Fruit fly (Drosophila melanogaster) whole organism, embryonic: Measurements from ENCODE around the gene CG31445.

Source experiments
- Adf1 ChIP-seq: fragments of 200-800 bp; sonication (Bioruptor generic); IDR thresholded peaks from 2 replicates; pipeline ENCODE4 v1.3.6; 2022; ENCODE audit warnings: missing biosample characterization, missing genetic modification characterization
- Antp ChIP-seq: fragments of 200-800 bp; sonication (Bioruptor generic); optimal IDR thresholded peaks from 3 replicates; lab custom pipeline; 2016; ENCODE audit warnings: missing biosample characterization, missing genetic modification characterization
- CG10654 ChIP-seq: fragments of 200-800 bp; sonication (Bioruptor generic); optimal IDR thresholded peaks from 2 replicates; lab custom pipeline; 2016; ENCODE audit warnings: missing biosample characterization, missing genetic modification characterization
- CG11695 ChIP-seq: fragments of 200-800 bp; sonication (Bioruptor generic); IDR thresholded peaks from 3 replicates; pipeline ENCODE4 v1.3.6; 2022; ENCODE audit warnings: missing biosample characterization, missing genetic modification characterization
- CG13123 ChIP-seq: fragments of 200-800 bp; sonication (Bioruptor generic); optimal IDR thresholded peaks from 2 replicates; lab custom pipeline; 2016; ENCODE audit warnings: missing biosample characterization, missing genetic modification characterization
- CG14965 ChIP-seq: fragments of 200-800 bp; sonication (Bioruptor generic); optimal IDR thresholded peaks from 2 replicates; lab custom pipeline; 2016; ENCODE audit warnings: missing biosample characterization, missing genetic modification characterization, borderline replicate concordance
- CG15514 ChIP-seq: fragments of 200-800 bp; sonication (Bioruptor generic); optimal IDR thresholded peaks from 3 replicates; lab custom pipeline; 2017; ENCODE audit warnings: missing biosample characterization, missing genetic modification characterization, mild to moderate bottlenecking, moderate library complexity, missing genetic modification reagents
- CG1603 ChIP-seq: fragments of 200-800 bp; sonication (Bioruptor generic); optimal IDR thresholded peaks from 2 replicates; lab custom pipeline; 2019; ENCODE audit warnings: missing biosample characterization, mild to moderate bottlenecking, missing genetic modification characterization, moderate library complexity
- CG18476 ChIP-seq: fragments of 200-800 bp; sonication (Bioruptor generic); optimal IDR thresholded peaks from 2 replicates; lab custom pipeline; 2016; ENCODE audit warnings: missing biosample characterization, mild to moderate bottlenecking, missing genetic modification characterization
- CG2678 ChIP-seq: fragments of 200-800 bp; sonication (Bioruptor generic); optimal IDR thresholded peaks from 3 replicates; lab custom pipeline; 2019; ENCODE audit warnings: missing biosample characterization, mild to moderate bottlenecking, missing genetic modification characterization, moderate library complexity
- CG31224 ChIP-seq: fragments of 200-800 bp; sonication (Bioruptor generic); IDR thresholded peaks from 2 replicates; pipeline ENCODE4 v1.3.6; 2022; ENCODE audit warnings: missing biosample characterization, missing genetic modification characterization
- CG31388 ChIP-seq: fragments of 200-800 bp; sonication (Bioruptor generic); optimal IDR thresholded peaks from 2 replicates; lab custom pipeline; 2016; ENCODE audit warnings: missing biosample characterization, missing genetic modification characterization
- CG33557 ChIP-seq: fragments of 200-800 bp; sonication (Bioruptor generic); optimal IDR thresholded peaks from 2 replicates; lab custom pipeline; 2019; ENCODE audit warnings: missing biosample characterization, mild to moderate bottlenecking, missing genetic modification characterization, moderate library complexity
- CG3726 ChIP-seq: fragments of 200-800 bp; sonication (Bioruptor generic); IDR thresholded peaks from 3 replicates; pipeline ENCODE4, ENCODE4 v1.3.6; 2022; ENCODE audit warnings: missing biosample characterization, missing genetic modification characterization
- CG4854 ChIP-seq: fragments of 200-800 bp; sonication (Bioruptor generic); optimal IDR thresholded peaks from 2 replicates; lab custom pipeline; 2016; ENCODE audit warnings: missing biosample characterization, missing genetic modification characterization, inconsistent platforms
- CG7372 ChIP-seq: fragments of 200-800 bp; sonication (Bioruptor generic); IDR thresholded peaks from 2 replicates; pipeline ENCODE4 v1.3.6; 2022; ENCODE audit warnings: missing biosample characterization, missing genetic modification characterization
- CG7745 ChIP-seq: fragments of 200-800 bp; sonication (Bioruptor generic); optimal IDR thresholded peaks from 2 replicates; lab custom pipeline; 2018; ENCODE audit warnings: missing biosample characterization, mild to moderate bottlenecking, missing genetic modification characterization, moderate library complexity
- CG8089 ChIP-seq: fragments of 200-800 bp; sonication (Bioruptor generic); optimal IDR thresholded peaks from 3 replicates; lab custom pipeline; 2016; ENCODE audit warnings: missing biosample characterization, missing genetic modification characterization
- CG8359 ChIP-seq: fragments of 200-800 bp; sonication (Bioruptor generic); optimal IDR thresholded peaks from 2 replicates; lab custom pipeline; 2017; ENCODE audit warnings: missing biosample characterization, mild to moderate bottlenecking, missing genetic modification characterization, borderline replicate concordance
- CG8944 ChIP-seq: fragments of 200-800 bp; sonication (Bioruptor generic); optimal IDR thresholded peaks from 3 replicates; lab custom pipeline; 2016; ENCODE audit warnings: missing biosample characterization, missing genetic modification characterization
- CoRest ChIP-seq: fragments of 200-800 bp; sonication (Bioruptor generic); optimal IDR thresholded peaks from 3 replicates; lab custom pipeline; 2018; ENCODE audit warnings: missing biosample characterization, mild to moderate bottlenecking, missing genetic modification characterization, moderate library complexity
- D19A ChIP-seq: fragments of 200-800 bp; optimal IDR thresholded peaks from 3 replicates; lab custom pipeline; 2019; ENCODE audit warnings: missing biosample characterization, mild to moderate bottlenecking, missing genetic modification characterization, moderate library complexity
- Dek ChIP-seq: fragments of 200-800 bp; sonication (Bioruptor generic); optimal IDR thresholded peaks from 3 replicates; lab custom pipeline; 2019; ENCODE audit warnings: missing biosample characterization, mild to moderate bottlenecking, missing genetic modification characterization, moderate library complexity
- ERR ChIP-seq: fragments of 200-800 bp; sonication (Bioruptor generic); optimal IDR thresholded peaks from 2 replicates; lab custom pipeline; 2016; ENCODE audit warnings: missing biosample characterization, missing genetic modification characterization
- Hr39 ChIP-seq: fragments of >200 bp; optimal IDR thresholded peaks from 2 replicates; lab custom pipeline; 2017
- Hr51 ChIP-seq, 2 experiments: fragments of 200-800 bp; sonication (Bioruptor generic); optimal IDR thresholded peaks; 2 replicates in 1 of 2; 3 replicates in 1 of 2; lab custom pipeline; 2016 to 2018; ENCODE audit warnings: missing biosample characterization in 2 of 2, missing genetic modification characterization in 2 of 2, mild to moderate bottlenecking in 1 of 2, moderate library complexity in 1 of 2
- Hsf ChIP-seq: fragments of 200-800 bp; sonication (Bioruptor generic); optimal IDR thresholded peaks from 3 replicates; lab custom pipeline; 2016; ENCODE audit warnings: missing biosample characterization, missing genetic modification characterization
- MESR4 ChIP-seq: fragments of 200-800 bp; sonication (Bioruptor generic); optimal IDR thresholded peaks from 2 replicates; lab custom pipeline; 2018; ENCODE audit warnings: missing biosample characterization, mild to moderate bottlenecking, missing genetic modification characterization, moderate library complexity
- Nf-YA ChIP-seq: fragments of 200-800 bp; sonication (Bioruptor generic); IDR thresholded peaks from 2 replicates; pipeline ENCODE4 v1.3.6; 2022; ENCODE audit warnings: missing biosample characterization, missing genetic modification characterization
- Ptx1 ChIP-seq: fragments of 200-800 bp; sonication (Bioruptor generic); IDR thresholded peaks from 2 replicates; pipeline ENCODE4 v1.3.6; 2022; ENCODE audit warnings: missing biosample characterization, missing genetic modification characterization
- Sry-δ ChIP-seq: fragments of 200-800 bp; sonication (Bioruptor generic); optimal IDR thresholded peaks from 2 replicates; lab custom pipeline; 2016; ENCODE audit warnings: missing biosample characterization, missing genetic modification characterization
- Ssrp ChIP-seq: fragments of 200-800 bp; sonication (Bioruptor generic); optimal IDR thresholded peaks from 2 replicates; lab custom pipeline; 2018; ENCODE audit warnings: missing biosample characterization, mild to moderate bottlenecking, missing genetic modification characterization, moderate library complexity
- TFAM ChIP-seq: fragments of 200-800 bp; sonication (Bioruptor generic); optimal IDR thresholded peaks from 2 replicates; lab custom pipeline; 2017; ENCODE audit warnings: missing biosample characterization, missing genetic modification characterization, inconsistent platforms
- abd-A ChIP-seq: fragments of 200-800 bp; sonication (Bioruptor generic); optimal IDR thresholded peaks from 3 replicates; lab custom pipeline; 2019; ENCODE audit warnings: missing biosample characterization, mild to moderate bottlenecking, missing genetic modification characterization, moderate library complexity
- br ChIP-seq: fragments of >200 bp; optimal IDR thresholded peaks from 2 replicates; lab custom pipeline; 2017
- dmrt11E ChIP-seq: fragments of 200-800 bp; sonication (Bioruptor generic); optimal IDR thresholded peaks from 3 replicates; lab custom pipeline; 2018; ENCODE audit warnings: missing biosample characterization, mild to moderate bottlenecking, missing genetic modification characterization, moderate library complexity
- emc ChIP-seq: fragments of 200-800 bp; sonication (Bioruptor generic); optimal IDR thresholded peaks from 2 replicates; lab custom pipeline; 2016; ENCODE audit warnings: missing biosample characterization, missing genetic modification characterization
- fu2 ChIP-seq: fragments of 200-800 bp; sonication (Bioruptor generic); optimal IDR thresholded peaks from 2 replicates; lab custom pipeline; 2016; ENCODE audit warnings: missing biosample characterization, missing genetic modification characterization
- gcm ChIP-seq: fragments of 200-800 bp; sonication (Bioruptor generic); optimal IDR thresholded peaks from 2 replicates; lab custom pipeline; 2019; ENCODE audit warnings: missing biosample characterization, mild to moderate bottlenecking, missing genetic modification characterization, moderate library complexity
- h ChIP-seq: fragments of >200 bp; optimal IDR thresholded peaks from 2 replicates; lab custom pipeline; 2017
- ham ChIP-seq: fragments of 200-800 bp; sonication (Bioruptor generic); IDR thresholded peaks from 2 replicates; pipeline ENCODE4 v1.3.6; 2022; ENCODE audit warnings: missing biosample characterization, missing genetic modification characterization
- hth ChIP-seq: fragments of >200 bp; optimal IDR thresholded peaks from 2 replicates; lab custom pipeline; 2017; ENCODE audit warnings: inconsistent platforms
- jing ChIP-seq: fragments of 200-800 bp; sonication (Bioruptor generic); optimal IDR thresholded peaks from 2 replicates; lab custom pipeline; 2018; ENCODE audit warnings: missing biosample characterization, mild to moderate bottlenecking, missing genetic modification characterization
- jumu ChIP-seq: fragments of 200-800 bp; sonication (Bioruptor generic); optimal IDR thresholded peaks from 3 replicates; lab custom pipeline; 2016; ENCODE audit warnings: missing biosample characterization, missing genetic modification characterization
- nau ChIP-seq: fragments of 200-800 bp; sonication (Bioruptor generic); optimal IDR thresholded peaks from 3 replicates; lab custom pipeline; 2017; ENCODE audit warnings: missing biosample characterization, mild to moderate bottlenecking, missing genetic modification characterization, missing genetic modification reagents
- nmo ChIP-seq: fragments of 200-800 bp; sonication (Bioruptor generic); optimal IDR thresholded peaks from 2 replicates; lab custom pipeline; 2018; ENCODE audit warnings: missing biosample characterization, mild to moderate bottlenecking, missing genetic modification characterization, moderate library complexity
- prd ChIP-seq, 3 experiments: fragments of >200 bp in 2 of 3; fragments of 200-800 bp in 1 of 3; sonication (Bioruptor generic) in 1 of 3; optimal IDR thresholded peaks in 2 of 3; IDR thresholded peaks in 1 of 3; 2 replicates in 2 of 3; 3 replicates in 1 of 3; pipeline versions ENCODE4 v1.3.6 to Lab custom; 2017 to 2022; ENCODE audit warnings: missing biosample characterization in 1 of 3, missing genetic modification characterization in 1 of 3
- repo ChIP-seq: fragments of 200-800 bp; sonication (Bioruptor generic); optimal IDR thresholded peaks from 2 replicates; lab custom pipeline; 2016; ENCODE audit warnings: missing biosample characterization, missing genetic modification characterization
- sens-2 ChIP-seq: fragments of 200-800 bp; sonication (Bioruptor generic); IDR thresholded peaks from 2 replicates; pipeline ENCODE4 v1.3.6; 2022; ENCODE audit warnings: missing biosample characterization, missing genetic modification characterization
- tgo ChIP-seq: fragments of 200-800 bp; sonication (Bioruptor generic); IDR thresholded peaks from 3 replicates; pipeline ENCODE4 v1.3.6; 2022; ENCODE audit warnings: missing biosample characterization, missing genetic modification characterization
- twi ChIP-seq: fragments of 200-800 bp; optimal IDR thresholded peaks from 2 replicates; lab custom pipeline; 2019; ENCODE audit warnings: missing biosample characterization, mild to moderate bottlenecking, missing genetic modification characterization, moderate library complexity
- yki ChIP-seq: fragments of >200 bp; optimal IDR thresholded peaks from 3 replicates; lab custom pipeline; 2018

Gene CG31445

DNA sequence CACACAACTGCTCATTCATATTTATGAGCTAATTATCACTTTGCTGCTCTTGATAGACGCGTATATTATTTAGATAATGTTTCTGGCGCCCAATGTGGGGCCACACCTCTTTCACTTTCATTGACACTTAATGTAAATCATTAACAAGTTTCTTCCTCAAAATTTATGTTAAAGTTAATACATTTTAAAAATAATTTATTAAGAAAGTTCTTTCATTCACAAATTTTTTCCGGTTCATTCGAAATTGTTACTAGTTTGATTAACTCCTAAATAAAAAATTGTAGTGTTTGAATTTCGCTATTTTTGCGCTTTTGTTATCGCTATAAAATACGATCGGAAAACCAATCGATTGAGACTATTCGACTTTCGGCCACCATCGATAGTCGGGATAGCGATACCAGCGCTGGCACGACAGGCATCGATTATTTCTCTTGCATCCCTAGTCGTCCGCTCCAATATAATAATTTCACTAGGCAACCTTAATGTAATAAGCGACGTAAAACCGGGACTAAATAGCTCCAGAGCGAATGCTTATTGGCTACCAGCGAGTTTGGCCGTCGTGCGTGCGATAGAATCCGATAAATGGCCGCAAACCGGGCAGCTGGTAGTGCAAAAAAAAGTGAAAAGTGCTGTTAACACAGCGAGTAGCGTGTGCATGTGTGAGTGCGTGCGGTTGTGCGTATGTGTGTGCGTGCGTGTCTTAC, 15.7 kb downstream of the CG31445 start, which contains the start of gene Usp1 (continued):
- TF ChIP-seq Nf-YA (GFP tag; lab: Robert Waterston, UW) (no peak), emc (no peak), fu2 (GFP tag; lab: Kevin White, UChicago) (no peak), CG1603 (tag; lab: Kevin White, UChicago) (no peak), CG15514 (peak; percentile 60), CG4854 (no peak), TFAM (GFP tag; lab: Kevin White, UChicago) (no peak), CG10654 (GFP tag; lab: Kevin White, UChicago) (no peak), tgo (GFP tag; lab: Robert Waterston, UW) (no peak), repo (GFP tag; lab: Kevin White, UChicago) (no peak), CoRest (tag; lab: Kevin White, UChicago) (no peak), yki (lab: Kevin White, UChicago) (no peak), CG33557 (GFP tag; lab: Kevin White, UChicago) (no peak), Ssrp (tag; lab: Kevin White, UChicago) (no peak), CG8944 (GFP tag; lab: Kevin White, UChicago) (no peak), D19A (tag; lab: Kevin White, UChicago) (no peak), jing (GFP tag; lab: Kevin White, UChicago) (no peak), br (lab: Kevin White, UChicago) (no peak), CG7372 (GFP tag; lab: Robert Waterston, UW) (no peak), nau (GFP tag; lab: Kevin White, UChicago) (no peak), nmo (peak; percentile 62), hth (lab: Kevin White, UChicago) (no peak), Antp (GFP tag; lab: Kevin White, UChicago) (no peak), CG13123 (GFP tag; lab: Kevin White, UChicago) (no peak), CG8089 (no peak), gcm (GFP tag; lab: Kevin White, UChicago) (no peak), CG8359 (GFP tag; lab: Kevin White, UChicago) (no peak), Sry-δ (GFP tag; lab: Kevin White, UChicago) (peak; percentile 93), Hr39 (lab: Kevin White, UChicago) (no peak), dmrt11E (tag; lab: Kevin White, UChicago) (no peak), Adf1 (GFP tag; lab: Robert Waterston, UW) (no peak), CG18476 (GFP tag; lab: Kevin White, UChicago) (no peak), CG14965 (no peak), Ptx1 (GFP tag; lab: Robert Waterston, UW) (no peak), Hsf (GFP tag; lab: Kevin White, UChicago) (no peak), CG3726 (GFP tag; lab: Robert Waterston, UW) (no peak), ERR (GFP tag; lab: Kevin White, UChicago) (no peak), ham (no peak), prd (optimal IDR thresholded peaks at IDR 0.05; lab: Kevin White, UChicago) (no peak), prd (GFP tag; IDR thresholded peaks at IDR 0.05; lab: Robert Waterston, UW) (no peak), CG7745 (tag; lab: Kevin White, UChicago) (no peak), Hr51 (GFP tag; optimal IDR thresholded peaks at IDR 0.05; lab: Kevin White, UChicago) (no peak), abd-A (tag; lab: Kevin White, UChicago) (no peak), MESR4 (peak; percentile 93), sens-2 (no peak), h (no peak), Dek (tag; lab: Kevin White, UChicago) (peak; percentile 14), CG2678 (no peak), CG31388 (no peak), CG31224 (GFP tag; lab: Robert Waterston, UW) (no peak), CG11695 (GFP tag; lab: Robert Waterston, UW) (no peak), jumu (GFP tag; lab: Kevin White, UChicago) (peak; percentile 14), twi (tag; lab: Kevin White, UChicago) (no peak)
